Worm (Caenorhabditis elegans): ENCODE data around the gene F19G12.3.

DNA sequence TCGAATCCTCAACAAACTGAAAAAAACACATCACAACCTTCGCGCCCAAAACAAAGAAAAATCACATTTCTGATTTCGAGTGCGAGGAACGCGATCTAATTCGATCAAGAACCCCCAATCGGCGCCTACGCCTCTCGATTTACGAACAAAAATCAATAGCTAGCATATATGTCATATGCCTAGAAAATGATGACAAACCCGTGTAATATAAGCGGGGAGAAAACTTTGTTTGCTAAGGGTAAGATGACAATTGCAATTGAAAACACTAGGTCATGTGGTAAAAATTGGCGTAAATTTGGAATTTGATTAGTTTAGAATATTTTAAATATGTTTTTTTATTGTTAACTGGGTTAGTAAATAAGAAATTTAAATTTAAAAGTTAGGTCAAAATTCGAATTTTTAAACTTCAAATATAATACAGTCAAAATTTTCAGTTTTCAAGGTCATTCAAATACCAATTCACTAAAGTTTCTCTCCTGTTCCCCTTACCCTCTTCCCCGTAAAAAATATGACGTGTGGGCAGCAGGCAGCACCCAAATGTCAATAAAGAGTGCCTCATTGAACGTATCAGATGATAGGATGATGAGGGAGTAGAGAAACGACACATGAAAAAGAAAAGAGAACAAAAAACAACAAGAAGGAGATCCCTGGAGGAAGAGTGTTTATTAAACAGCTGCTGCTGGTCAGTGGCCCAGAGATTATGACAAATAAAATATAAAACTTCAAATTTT lies 31.9 kb downstream of the F19G12.3 start:
- TF ChIP-seq lin-54 (GFP tag; optimal IDR thresholded peaks at IDR 0.05) (no peak), ama-1 (optimal IDR thresholded peaks at IDR 0.05) (no peak), ama-1 (GFP tag; optimal IDR thresholded peaks at IDR 0.05) (no peak), egl-18 (GFP tag; IDR thresholded peaks at IDR 0.05) (no peak), madf-10 (tag; optimal IDR thresholded peaks at IDR 0.05) (peak; percentile 17), F52B5.7 (tag; optimal IDR thresholded peaks at IDR 0.05) (no peak), snpc-4 (GFP tag; optimal IDR thresholded peaks at IDR 0.05) (no peak), snpc-4 (tag; optimal IDR thresholded peaks at IDR 0.05) (no peak), Y95B8A.8 (GFP tag; IDR thresholded peaks at IDR 0.05) (no peak), K12H6.12 (tag; optimal IDR thresholded peaks at IDR 0.05) (peak; percentile 35), mxl-1 (tag; optimal IDR thresholded peaks at IDR 0.05) (no peak), attf-6 (GFP tag; IDR thresholded peaks at IDR 0.05) (no peak), F10E7.11 (tag; optimal IDR thresholded peaks at IDR 0.05) (no peak), attf-5 (GFP tag; optimal IDR thresholded peaks at IDR 0.05) (peak; percentile 37)

Measured in whole organism, young adult.